Worm (Caenorhabditis elegans) whole organism, L4/young adult: ENCODE data around the gene gst-2.

Experiments
- W03F9.2 ChIP-seq: fragments of 150-350 bp; optimal IDR thresholded peaks from 2 replicates; lab custom pipeline; 2014; ENCODE audit warnings: missing biosample characterization, missing genetic modification characterization
- dao-5 ChIP-seq: sonication (generic microtip); optimal IDR thresholded peaks from 2 replicates; lab custom pipeline; 2016; ENCODE audit warnings: missing genotype, missing genetic modification characterization, moderate library complexity, missing compliant biosample characterization
- him-1 ChIP-seq: sonication (generic microtip); optimal IDR thresholded peaks from 2 replicates; lab custom pipeline; 2016; ENCODE audit warnings: missing genotype, missing genetic modification reagents, missing genetic modification characterization, missing compliant biosample characterization

gst-2 gene

ce11 chrIV:10155475-10155874 is 13.6 kb upstream of the gst-2 start, which contains the start of gene ttr-54:
Gene ttr-54, plus strand, starts transcription at chrIV:10155775.
- TF ChIP-seq him-1 (no peak), dao-5 (tag; lab: Kevin White, UChicago) (no peak), W03F9.2 (no peak)

DNA sequence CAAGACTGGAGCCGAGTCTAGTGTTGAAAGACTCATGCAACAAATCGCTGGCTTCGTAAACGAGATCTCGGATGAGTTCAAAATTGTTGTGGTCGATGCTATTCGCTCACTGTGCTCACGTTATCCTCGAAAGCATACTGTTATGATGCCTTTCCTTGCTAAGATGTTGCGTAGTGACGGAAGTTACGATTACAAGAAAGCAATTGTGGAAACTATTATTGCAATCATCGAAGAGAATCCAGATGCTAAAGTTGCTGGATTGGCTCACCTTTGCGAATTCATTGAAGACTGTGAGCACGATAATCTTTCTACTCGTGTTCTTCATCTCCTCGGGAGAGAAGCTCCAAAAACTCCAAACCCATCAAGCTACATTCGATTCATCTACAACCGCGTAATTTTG is 11.6 kb upstream of the gst-2 start:
- TF ChIP-seq W03F9.2 (no peak), him-1 (no peak), dao-5 (tag; lab: Kevin White, UChicago) (no peak)

DNA sequence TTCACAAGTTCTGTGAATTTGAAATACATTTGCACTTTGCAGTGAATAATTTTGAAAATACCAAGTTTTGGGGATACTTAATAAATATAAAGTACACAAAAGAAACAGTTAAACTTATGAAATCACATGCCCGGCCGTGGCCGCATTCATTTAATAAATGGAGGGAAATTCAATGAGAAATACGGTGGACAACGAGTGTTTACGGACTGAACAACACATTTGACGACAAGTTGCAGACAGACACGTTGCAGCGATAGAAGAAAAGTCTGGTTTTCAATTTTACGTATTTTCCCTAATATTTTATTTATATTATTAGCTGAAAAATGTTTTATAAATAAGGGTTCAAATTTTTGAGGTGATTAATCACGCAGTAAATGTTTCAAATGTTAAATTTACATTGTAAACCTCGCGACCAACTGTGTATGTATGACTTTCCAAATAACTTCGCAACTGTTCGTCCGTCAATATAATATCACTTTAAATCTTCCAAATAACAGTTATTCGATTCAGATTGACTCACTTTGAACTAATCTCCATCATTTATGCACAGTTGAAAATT is 9.7 kb upstream of the gst-2 start, which contains the start of gene copg-1:
Gene copg-1, plus strand, starts transcription at position 509 of the 559 bp plus-strand sequence.
- no peak for TF ChIP-seq dao-5 (tag; lab: Kevin White, UChicago)
- TF ChIP-seq him-1, result peak; percentile 7
- peak; percentile 63 for TF ChIP-seq W03F9.2

DNA sequence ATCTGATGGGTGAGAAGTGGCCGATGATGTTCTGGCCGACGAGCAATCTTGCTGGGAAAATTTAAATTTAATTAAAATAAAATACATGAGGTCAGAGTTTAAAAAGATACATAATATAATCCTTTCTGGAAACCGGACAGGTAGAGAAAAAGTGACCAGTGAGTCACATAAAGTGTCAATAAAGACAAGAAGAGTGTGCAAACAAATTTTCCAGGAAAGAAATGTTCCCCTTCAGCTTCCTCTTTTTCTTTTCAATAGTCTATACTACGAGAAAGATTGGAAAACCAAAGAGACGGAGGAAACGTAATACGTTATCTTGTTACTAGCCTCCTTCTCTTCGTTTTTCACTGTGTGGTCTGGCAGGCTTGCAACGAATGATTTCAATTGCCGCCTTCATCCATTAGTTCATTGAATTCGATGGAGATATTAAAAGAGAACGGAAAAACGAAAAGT is 8.7 kb upstream of the gst-2 start, which contains the start of gene tsp-12:
Gene tsp-12, minus strand, starts transcription at position 51 of the 453 bp plus-strand sequence.
- TF ChIP-seq W03F9.2 (no peak), dao-5 (tag; lab: Kevin White, UChicago) (no peak), him-1 (no peak)

DNA sequence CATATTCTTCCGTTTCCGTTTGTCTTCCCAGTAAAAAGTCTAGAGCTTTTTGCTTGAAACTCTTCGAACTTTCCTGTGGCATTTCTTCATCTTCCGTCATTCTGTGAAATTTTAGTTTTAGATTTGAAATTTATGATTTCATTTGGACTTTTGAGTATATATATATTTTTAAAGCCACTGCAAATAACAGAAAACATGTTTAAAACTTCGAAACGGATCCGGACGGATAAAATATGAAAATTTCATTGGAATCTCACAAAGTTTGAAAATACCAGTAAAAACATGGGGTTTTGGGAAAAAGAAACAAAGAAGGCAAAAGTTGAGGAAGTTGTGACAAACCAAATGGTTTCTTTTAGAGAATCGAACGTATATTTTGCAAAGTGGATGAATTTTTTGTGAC is 7.1 kb upstream of the gst-2 start, which contains the start of gene pigs-1:
Gene pigs-1, minus strand, starts transcription at position 101 of the 400 bp plus-strand sequence.
- TF ChIP-seq W03F9.2 (no peak), him-1 (no peak), dao-5 (tag; lab: Kevin White, UChicago) (no peak)

DNA sequence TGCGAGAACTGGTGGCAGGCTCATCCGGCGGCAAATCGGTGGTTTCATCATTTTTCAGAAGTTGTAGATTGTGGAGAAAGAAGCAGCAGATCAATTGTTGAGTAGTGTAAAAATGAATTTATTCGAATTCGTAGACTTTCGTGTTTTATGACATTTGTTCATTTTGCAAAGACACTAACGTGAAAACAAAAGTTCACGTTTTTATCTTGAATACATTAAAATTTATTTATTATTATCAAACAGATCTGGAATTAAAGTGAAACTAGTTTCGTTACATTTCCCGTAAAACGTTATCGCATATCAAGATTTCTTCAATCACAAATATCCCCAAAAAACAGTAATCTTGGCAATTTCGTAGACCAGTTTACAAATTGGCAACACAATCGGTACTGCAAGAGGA is 5.0 kb upstream of the gst-2 start, which contains the start of gene T14G10.8:
Gene T14G10.8, minus strand, starts transcription at position 101 of the 400 bp plus-strand sequence.
- TF ChIP-seq him-1 (no peak), W03F9.2 (no peak), dao-5 (tag; lab: Kevin White, UChicago) (no peak)

ce11 chrIV:10144909-10145308 is 3.0 kb upstream of the gst-2 start:
- TF ChIP-seq dao-5 (tag; lab: Kevin White, UChicago) (no peak), W03F9.2 (no peak), him-1 (no peak)

- TF ChIP-seq dao-5 (tag; lab: Kevin White, UChicago), result no peak
- no peak for TF ChIP-seq him-1
- TF ChIP-seq W03F9.2, result no peak
Measured at ce11 chrIV:10144487-10144886, 2.6 kb upstream of the gst-2 start.

DNA sequence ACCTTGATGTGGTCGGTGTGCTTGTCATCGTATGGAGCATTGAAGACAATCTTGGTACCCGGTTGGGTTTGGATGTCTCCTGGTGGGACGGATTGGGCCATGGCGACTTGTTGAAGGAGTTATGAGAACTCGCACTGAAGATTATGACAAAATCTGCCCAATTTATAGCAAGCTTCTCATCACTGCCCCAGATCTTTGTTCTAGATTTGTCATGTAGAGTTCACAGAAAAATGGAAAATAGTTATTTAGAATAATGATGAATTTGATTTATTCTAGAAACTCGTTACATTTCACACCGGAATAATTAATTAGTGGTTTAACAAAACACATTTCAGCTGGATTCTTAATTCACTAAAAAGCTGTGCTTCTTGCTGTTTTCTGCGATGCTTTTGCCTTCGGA is 1.8 kb upstream of the gst-2 start, which contains the start of gene msp-38:
Gene msp-38, minus strand, starts transcription at position 101 of the 400 bp plus-strand sequence.
- TF ChIP-seq dao-5 (tag; lab: Kevin White, UChicago), result no peak
- TF ChIP-seq him-1, result no peak
- no peak for TF ChIP-seq W03F9.2

DNA sequence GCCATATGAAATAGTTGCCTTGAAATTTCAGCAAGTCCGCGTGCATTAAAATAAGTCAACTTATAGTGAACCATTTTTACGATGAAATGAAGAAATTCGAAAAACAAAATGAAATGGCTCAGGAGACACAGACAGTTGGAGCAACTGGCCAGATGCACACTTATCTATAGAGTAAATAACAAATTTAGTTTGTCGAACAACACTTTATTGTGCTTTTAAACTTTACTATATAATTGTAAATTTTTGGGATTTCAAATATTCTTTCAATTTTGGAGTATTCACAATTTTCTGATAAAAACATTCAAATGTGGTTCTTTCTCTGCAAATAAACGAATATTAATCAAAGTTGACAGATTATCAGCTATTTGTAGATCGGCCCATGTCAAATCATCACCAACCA is 1.7 kb downstream of the gst-2 start, which contains the start of gene gst-3:
Gene gst-3, minus strand, starts transcription at position 101 of the 400 bp plus-strand sequence.
- no peak for TF ChIP-seq him-1
- no peak for TF ChIP-seq dao-5 (tag; lab: Kevin White, UChicago)
- no peak for TF ChIP-seq W03F9.2

ce11 chrIV:10137804-10138203 is 4.1 kb downstream of the gst-2 start, which contains the start of gene K08F4.12:
Gene K08F4.12, plus strand, starts transcription at chrIV:10138104.
- TF ChIP-seq dao-5 (tag; lab: Kevin White, UChicago), result no peak
- TF ChIP-seq him-1, result no peak
- no peak for TF ChIP-seq W03F9.2

- TF ChIP-seq him-1, result no peak
- TF ChIP-seq dao-5 (tag; lab: Kevin White, UChicago), result no peak
- no peak for TF ChIP-seq W03F9.2
Measured at ce11 chrIV:10135817-10136216, 6.0 kb downstream of the gst-2 start, which contains the start of gene K08F4.5. Gene K08F4.5, minus strand, starts transcription at chrIV:10135917.

- TF ChIP-seq W03F9.2, result no peak
- no peak for TF ChIP-seq him-1
- TF ChIP-seq dao-5 (tag; lab: Kevin White, UChicago), result no peak
Measured at ce11 chrIV:10129957-10130356, 11.9 kb downstream of the gst-2 start, which contains the start of gene glt-3. Gene glt-3, plus strand, starts transcription at chrIV:10130257.

ce11 chrIV:10128906-10129386 is 12.9 kb downstream of the gst-2 start, which contains the start of the genes gtbp-1 and K08F4.3:
Gene gtbp-1, minus strand, starts transcription at chrIV:10128956.
Gene K08F4.3, plus strand, starts transcription at chrIV:10129257.
- TF ChIP-seq dao-5 (tag; lab: Kevin White, UChicago) (no peak), him-1 (no peak), W03F9.2 (peak; percentile 81)

DNA sequence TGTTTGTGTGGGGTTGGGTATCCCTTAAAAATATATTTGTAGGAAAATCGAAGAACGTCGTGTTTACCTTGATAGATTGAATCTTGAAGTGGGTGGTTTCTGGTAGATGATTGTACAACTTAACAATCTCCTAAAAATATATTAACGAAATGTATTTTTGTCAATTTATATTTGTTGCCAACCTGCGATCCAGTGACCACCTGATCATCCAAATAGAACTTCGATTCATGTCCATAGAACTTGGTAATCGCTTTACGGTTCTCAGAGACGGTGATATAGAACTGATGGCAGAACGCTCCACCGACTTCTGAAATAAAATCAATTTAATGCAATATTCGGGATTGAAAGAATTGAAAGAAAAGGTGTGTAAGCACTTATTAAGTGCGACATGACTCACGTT is 13.4 kb downstream of the gst-2 start:
- TF ChIP-seq dao-5 (tag; lab: Kevin White, UChicago) (no peak), W03F9.2 (no peak), him-1 (no peak)
